Fruit fly (Drosophila melanogaster) whole organism, embryonic: ENCODE measurements around the gene CG16813.

Experiments used
- Asciz ChIP-seq: fragments of 200-800 bp; sonication (Bioruptor generic); optimal IDR thresholded peaks from 2 replicates; lab custom pipeline; 2017; ENCODE audit warnings: missing biosample characterization, mild to moderate bottlenecking, missing genetic modification characterization, missing genetic modification reagents
- Awh ChIP-seq: fragments of 200-800 bp; sonication (Bioruptor generic); IDR thresholded peaks from 2 replicates; pipeline ENCODE4, ENCODE4 v1.3.6; 2022; ENCODE audit warnings: missing biosample characterization, missing genetic modification characterization
- C15 ChIP-seq: fragments of 200-800 bp; sonication (Bioruptor generic); IDR thresholded peaks from 3 replicates; pipeline ENCODE4 v1.3.6; 2022; ENCODE audit warnings: missing biosample characterization, missing genetic modification characterization
- CG10654 ChIP-seq: fragments of 200-800 bp; sonication (Bioruptor generic); optimal IDR thresholded peaks from 2 replicates; lab custom pipeline; 2016; ENCODE audit warnings: missing biosample characterization, missing genetic modification characterization
- CG10979 ChIP-seq: fragments of 200-800 bp; sonication (Bioruptor generic); optimal IDR thresholded peaks from 2 replicates; lab custom pipeline; 2018; ENCODE audit warnings: missing biosample characterization, mild to moderate bottlenecking, missing genetic modification characterization, moderate library complexity
- CG11696 ChIP-seq: fragments of 200-800 bp; sonication (Bioruptor generic); IDR thresholded peaks from 2 replicates; pipeline ENCODE4 v1.3.6; 2022; ENCODE audit warnings: missing biosample characterization, missing genetic modification characterization
- CG1233 ChIP-seq: fragments of 200-800 bp; sonication (Bioruptor generic); optimal IDR thresholded peaks from 4 replicates; lab custom pipeline; 2018; ENCODE audit warnings: missing biosample characterization, mild to moderate bottlenecking, missing genetic modification characterization
- CG13624 ChIP-seq: fragments of 200-800 bp; sonication (Bioruptor generic); optimal IDR thresholded peaks from 2 replicates; lab custom pipeline; 2016; ENCODE audit warnings: missing biosample characterization, missing genetic modification characterization
- CG14014 ChIP-seq: fragments of 200-800 bp; sonication (Bioruptor generic); IDR thresholded peaks from 2 replicates; pipeline ENCODE4 v1.3.6; 2022; ENCODE audit warnings: missing biosample characterization, missing genetic modification characterization
- CG18011 ChIP-seq: fragments of 200-800 bp; sonication (Bioruptor generic); optimal IDR thresholded peaks from 2 replicates; lab custom pipeline; 2017; ENCODE audit warnings: missing biosample characterization, missing genetic modification characterization, mild to moderate bottlenecking, moderate library complexity, missing genotype
- CG2889 ChIP-seq: fragments of 200-800 bp; sonication (Bioruptor generic); IDR thresholded peaks from 3 replicates; pipeline ENCODE4 v1.3.6; 2022; ENCODE audit warnings: missing biosample characterization, missing genetic modification characterization
- CG31224 ChIP-seq: fragments of 200-800 bp; sonication (Bioruptor generic); IDR thresholded peaks from 2 replicates; pipeline ENCODE4 v1.3.6; 2022; ENCODE audit warnings: missing biosample characterization, missing genetic modification characterization
- CG31365 ChIP-seq: fragments of 200-800 bp; sonication (Bioruptor generic); optimal IDR thresholded peaks from 2 replicates; lab custom pipeline; 2018; ENCODE audit warnings: missing biosample characterization, mild to moderate bottlenecking, missing genetic modification characterization
- CG32772 ChIP-seq: fragments of 200-800 bp; sonication (Bioruptor generic); IDR thresholded peaks from 2 replicates; pipeline ENCODE4 v1.3.6; 2022; ENCODE audit warnings: missing biosample characterization, missing genetic modification characterization
- CG8089 ChIP-seq: fragments of 200-800 bp; sonication (Bioruptor generic); optimal IDR thresholded peaks from 3 replicates; lab custom pipeline; 2016; ENCODE audit warnings: missing biosample characterization, missing genetic modification characterization
- CG8478 ChIP-seq: fragments of >200 bp; optimal IDR thresholded peaks from 2 replicates; lab custom pipeline; 2018
- D19B ChIP-seq: fragments of 200-800 bp; sonication (Bioruptor generic); optimal IDR thresholded peaks from 2 replicates; lab custom pipeline; 2017; ENCODE audit warnings: missing biosample characterization, mild to moderate bottlenecking, missing genetic modification characterization
- Deaf1 ChIP-seq: fragments of 200-800 bp; optimal IDR thresholded peaks from 3 replicates; lab custom pipeline; 2019; ENCODE audit warnings: missing biosample characterization, mild to moderate bottlenecking, missing genetic modification characterization, moderate library complexity
- Doc2 ChIP-seq: fragments of 200-800 bp; sonication (Bioruptor generic); IDR thresholded peaks from 2 replicates; pipeline ENCODE4 v1.3.6; 2022; ENCODE audit warnings: missing biosample characterization, missing genetic modification characterization
- Doc3 ChIP-seq: fragments of 200-800 bp; sonication (Bioruptor generic); IDR thresholded peaks from 3 replicates; pipeline ENCODE4 v1.3.6; 2022; ENCODE audit warnings: missing biosample characterization, missing genetic modification characterization; ENCODE audit not compliant: partially characterized antibody
- E2f1 ChIP-seq: fragments of 200-800 bp; sonication (Bioruptor generic); IDR thresholded peaks from 2 replicates; pipeline ENCODE4 v1.3.6; 2022; ENCODE audit warnings: missing biosample characterization, missing genetic modification characterization
- E2f2 ChIP-seq: fragments of 200-800 bp; sonication (Bioruptor generic); IDR thresholded peaks from 2 replicates; pipeline ENCODE4 v1.3.6; 2022; ENCODE audit warnings: missing biosample characterization, missing genetic modification characterization
- Ets97D ChIP-seq: fragments of 200-800 bp; sonication (Bioruptor generic); optimal IDR thresholded peaks from 3 replicates; lab custom pipeline; 2016; ENCODE audit warnings: missing biosample characterization, missing genetic modification characterization
- Fer1 ChIP-seq: fragments of 200-800 bp; sonication (Bioruptor generic); optimal IDR thresholded peaks from 2 replicates; lab custom pipeline; 2017; ENCODE audit warnings: missing biosample characterization, mild to moderate bottlenecking, missing genetic modification characterization
- Fer2 ChIP-seq: fragments of 200-800 bp; sonication (Bioruptor generic); optimal IDR thresholded peaks from 2 replicates; lab custom pipeline; 2018; ENCODE audit warnings: missing biosample characterization, mild to moderate bottlenecking, missing genetic modification characterization, moderate library complexity
- HHEX ChIP-seq: fragments of 200-800 bp; sonication (Bioruptor generic); optimal IDR thresholded peaks from 3 replicates; lab custom pipeline; 2017; ENCODE audit warnings: missing biosample characterization, mild to moderate bottlenecking, missing genetic modification characterization, missing genetic modification reagents
- HLH3B ChIP-seq: fragments of 200-800 bp; sonication (Bioruptor generic); IDR thresholded peaks from 2 replicates; pipeline ENCODE4 v1.3.6; 2022; ENCODE audit warnings: missing biosample characterization, missing genetic modification characterization
- HmgZ ChIP-seq: fragments of 200-800 bp; sonication (Bioruptor generic); optimal IDR thresholded peaks from 2 replicates; lab custom pipeline; 2018; ENCODE audit warnings: missing biosample characterization, mild to moderate bottlenecking, missing genetic modification characterization
- Hr3 ChIP-seq: fragments of 200-800 bp; sonication (Bioruptor generic); optimal IDR thresholded peaks from 3 replicates; lab custom pipeline; 2016; ENCODE audit warnings: missing biosample characterization, missing genetic modification characterization
- MTF-1 ChIP-seq: fragments of 200-800 bp; sonication (Bioruptor generic); optimal IDR thresholded peaks from 2 replicates; lab custom pipeline; 2018; ENCODE audit warnings: missing biosample characterization, mild to moderate bottlenecking, missing genetic modification characterization, borderline replicate concordance
- NK7.1 ChIP-seq: fragments of 200-800 bp; sonication (Bioruptor generic); optimal IDR thresholded peaks from 3 replicates; lab custom pipeline; 2016; ENCODE audit warnings: missing biosample characterization, missing genetic modification characterization
- Scr ChIP-seq: fragments of 200-800 bp; sonication (Bioruptor generic); IDR thresholded peaks from 2 replicates; pipeline ENCODE4 v1.3.6; 2022; ENCODE audit warnings: missing biosample characterization, missing genetic modification characterization; ENCODE audit not compliant: partially characterized antibody
- Sry-β ChIP-seq: fragments of 200-800 bp; sonication (Bioruptor generic); optimal IDR thresholded peaks from 2 replicates; lab custom pipeline; 2018; ENCODE audit warnings: missing biosample characterization, mild to moderate bottlenecking, missing genetic modification characterization, moderate library complexity
- abd-A ChIP-seq: fragments of 200-800 bp; sonication (Bioruptor generic); optimal IDR thresholded peaks from 3 replicates; lab custom pipeline; 2019; ENCODE audit warnings: missing biosample characterization, mild to moderate bottlenecking, missing genetic modification characterization, moderate library complexity
- chinmo ChIP-seq: fragments of 200-800 bp; sonication (Bioruptor generic); IDR thresholded peaks from 4 replicates; pipeline ENCODE4 v1.3.6; 2022; ENCODE audit warnings: missing biosample characterization, missing genetic modification characterization; ENCODE audit not compliant: partially characterized antibody
- corto ChIP-seq: fragments of 200-800 bp; sonication (Bioruptor generic); optimal IDR thresholded peaks from 2 replicates; lab custom pipeline; 2016; ENCODE audit warnings: missing biosample characterization, mild to moderate bottlenecking, missing genetic modification characterization, moderate library complexity
- dimm ChIP-seq: fragments of 200-800 bp; sonication (Bioruptor generic); IDR thresholded peaks from 2 replicates; pipeline ENCODE4 v1.3.6; 2022; ENCODE audit warnings: missing biosample characterization, missing genetic modification characterization
- eyg ChIP-seq: fragments of 200-800 bp; sonication (Bioruptor generic); optimal IDR thresholded peaks from 3 replicates; lab custom pipeline; 2016; ENCODE audit warnings: missing biosample characterization, missing genetic modification characterization
- gcm2 ChIP-seq: fragments of 200-800 bp; sonication (Bioruptor generic); optimal IDR thresholded peaks from 2 replicates; lab custom pipeline; 2016; ENCODE audit warnings: missing biosample characterization, missing genetic modification characterization
- hkb ChIP-seq, 2 experiments: fragments of 200-800 bp in 1 of 2; fragments of >200 bp in 1 of 2; sonication (Bioruptor generic) in 1 of 2; IDR thresholded peaks in 1 of 2; optimal IDR thresholded peaks in 1 of 2; 2 replicates each; pipeline versions ENCODE4 v1.3.6 to Lab custom; 2017 to 2022; ENCODE audit warnings: missing biosample characterization in 1 of 2, missing genetic modification characterization in 1 of 2
- inv ChIP-seq: fragments of 200-800 bp; sonication (Bioruptor generic); IDR thresholded peaks from 2 replicates; pipeline ENCODE4 v1.3.6; 2022; ENCODE audit warnings: missing biosample characterization, missing genetic modification characterization; ENCODE audit not compliant: partially characterized antibody
- lov ChIP-seq, 2 experiments: fragments of 200-800 bp in 1 of 2; fragments of >200 bp in 1 of 2; sonication (Bioruptor generic) in 1 of 2; IDR thresholded peaks in 1 of 2; optimal IDR thresholded peaks in 1 of 2; 2 replicates in 1 of 2; 3 replicates in 1 of 2; pipeline versions ENCODE4 v1.3.6 to Lab custom; 2017 to 2022; ENCODE audit warnings: missing biosample characterization in 1 of 2, missing genetic modification characterization in 1 of 2
- nom ChIP-seq: fragments of 200-800 bp; sonication (Bioruptor generic); optimal IDR thresholded peaks from 2 replicates; lab custom pipeline; 2017; ENCODE audit warnings: missing biosample characterization, missing genetic modification characterization, mild to moderate bottlenecking, moderate library complexity, missing genetic modification reagents
- odd ChIP-seq: fragments of 200-800 bp; sonication (Bioruptor generic); optimal IDR thresholded peaks from 2 replicates; lab custom pipeline; 2017; ENCODE audit warnings: missing biosample characterization, mild to moderate bottlenecking, missing genetic modification characterization
- pfk ChIP-seq: fragments of 200-800 bp; sonication (Bioruptor generic); optimal IDR thresholded peaks from 2 replicates; lab custom pipeline; 2018; ENCODE audit warnings: missing biosample characterization, mild to moderate bottlenecking, missing genetic modification characterization, moderate library complexity
- sd ChIP-seq: fragments of 200-800 bp; sonication (Bioruptor generic); optimal IDR thresholded peaks from 3 replicates; lab custom pipeline; 2018; ENCODE audit warnings: missing biosample characterization, mild to moderate bottlenecking, missing genetic modification characterization, moderate library complexity
- seq ChIP-seq: fragments of 200-800 bp; sonication (Bioruptor generic); IDR thresholded peaks from 2 replicates; pipeline ENCODE4 v1.3.6; 2022; ENCODE audit warnings: missing biosample characterization, missing genetic modification characterization
- tgo ChIP-seq: fragments of 200-800 bp; sonication (Bioruptor generic); IDR thresholded peaks from 3 replicates; pipeline ENCODE4 v1.3.6; 2022; ENCODE audit warnings: missing biosample characterization, missing genetic modification characterization
- tio ChIP-seq: fragments of 200-800 bp; sonication (Bioruptor generic); optimal IDR thresholded peaks from 2 replicates; lab custom pipeline; 2017; ENCODE audit warnings: missing biosample characterization, missing genetic modification characterization, inconsistent platforms

The CG16813 gene

DNA sequence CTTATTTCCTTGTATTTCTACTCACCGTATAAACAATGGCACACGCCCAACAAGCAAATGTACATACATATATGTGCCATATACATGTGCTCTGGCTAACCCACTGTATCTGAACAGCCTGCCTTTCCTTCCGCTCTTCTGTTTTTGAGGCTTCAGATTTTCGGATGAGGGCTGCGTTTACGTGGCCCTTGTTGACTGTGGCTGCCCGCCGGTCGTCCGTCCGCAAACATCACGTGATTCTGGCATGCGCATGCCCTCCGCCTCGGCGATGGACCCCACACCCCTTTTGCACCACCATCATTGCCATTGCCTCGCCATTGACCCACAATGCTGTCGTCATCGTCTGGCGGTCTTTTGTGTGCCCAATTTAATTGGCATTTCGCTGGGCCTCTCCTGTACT, 22.1 kb upstream of the CG16813 start (continued):
- TF ChIP-seq CG18011 (GFP tag; lab: Kevin White, UChicago): no peak
- TF ChIP-seq Scr (GFP tag; lab: Robert Waterston, UW): no peak
- TF ChIP-seq HmgZ (tag; lab: Kevin White, UChicago): peak; percentile 7
- no peak for TF ChIP-seq Hr3 (GFP tag; lab: Kevin White, UChicago)
- no peak for TF ChIP-seq Sry-β
- no peak for TF ChIP-seq corto
- no peak for TF ChIP-seq CG32772 (GFP tag; lab: Robert Waterston, UW)
- no peak for TF ChIP-seq HHEX (GFP tag; lab: Kevin White, UChicago)
- TF ChIP-seq gcm2 (GFP tag; lab: Kevin White, UChicago): no peak

DNA sequence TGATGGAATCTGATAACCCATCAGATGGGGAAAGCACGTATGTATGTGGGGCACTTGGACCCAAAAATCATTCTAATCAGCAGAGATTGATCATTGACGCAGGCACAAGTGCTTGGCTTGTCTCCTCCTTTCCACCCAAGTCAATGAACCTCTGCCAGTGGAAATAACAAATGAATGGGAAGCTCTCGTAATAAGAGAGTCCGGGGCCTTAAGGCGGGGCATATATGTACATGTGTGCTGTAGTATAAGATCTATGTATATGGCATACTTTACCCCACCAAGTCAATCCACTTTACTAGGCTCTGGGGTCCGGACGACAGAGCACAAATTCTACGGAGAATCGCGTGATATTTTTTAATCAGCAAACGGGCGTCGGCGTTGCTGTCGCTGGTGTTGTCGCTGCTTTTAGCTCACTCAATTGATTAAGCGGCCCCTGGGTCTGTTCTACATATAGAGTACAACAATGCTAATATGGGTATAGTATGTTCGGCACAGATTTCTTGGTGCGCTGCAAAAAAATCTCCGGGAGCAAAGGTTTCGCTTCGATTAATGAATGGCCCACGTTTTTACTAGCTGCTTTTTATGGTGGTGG, 21.2 kb upstream of the CG16813 start:
- TF ChIP-seq tgo (GFP tag; lab: Robert Waterston, UW) (no peak), CG8478 (no peak), seq (GFP tag; lab: Robert Waterston, UW) (no peak), Awh (GFP tag; lab: Robert Waterston, UW) (0 out of 2 replicates have a peak, but pooled peaks have one; percentile 5), chinmo (GFP tag; lab: Robert Waterston, UW) (0 out of 4 replicates have a peak, but pooled peaks have one; percentile 71), CG14014 (GFP tag; lab: Robert Waterston, UW) (no peak), Asciz (GFP tag; lab: Kevin White, UChicago) (no peak), CG1233 (GFP tag; lab: Kevin White, UChicago) (peak; percentile 32), lov (optimal IDR thresholded peaks at IDR 0.05; lab: Kevin White, UChicago) (no peak), lov (GFP tag; IDR thresholded peaks at IDR 0.05; lab: Robert Waterston, UW) (no peak), sd (tag; lab: Kevin White, UChicago) (peak; percentile 81), D19B (GFP tag; lab: Kevin White, UChicago) (no peak), C15 (no peak), E2f2 (GFP tag; lab: Robert Waterston, UW) (no peak), CG8089 (no peak), odd (no peak), HLH3B (no peak), MTF-1 (GFP tag; lab: Kevin White, UChicago) (no peak), abd-A (tag; lab: Kevin White, UChicago) (no peak), Doc3 (GFP tag; lab: Robert Waterston, UW) (no peak), CG31365 (tag; lab: Kevin White, UChicago) (no peak), inv (GFP tag; lab: Robert Waterston, UW) (no peak), CG10979 (no peak), CG31224 (no peak), Fer2 (no peak), E2f1 (GFP tag; lab: Robert Waterston, UW) (no peak), Doc2 (GFP tag; lab: Robert Waterston, UW) (no peak), Deaf1 (tag; lab: Kevin White, UChicago) (no peak), dimm (GFP tag; lab: Robert Waterston, UW) (no peak), NK7.1 (no peak), CG10654 (GFP tag; lab: Kevin White, UChicago) (no peak), nom (GFP tag; lab: Kevin White, UChicago) (peak; percentile 55), eyg (GFP tag; lab: Kevin White, UChicago) (no peak), CG11696 (no peak), CG2889 (GFP tag; lab: Robert Waterston, UW) (no peak), pfk (GFP tag; lab: Kevin White, UChicago) (peak; percentile 55), tio (GFP tag; lab: Kevin White, UChicago) (no peak), Fer1 (peak; percentile 31), CG13624 (GFP tag; lab: Kevin White, UChicago) (no peak), Ets97D (GFP tag; lab: Kevin White, UChicago) (no peak), hkb (optimal IDR thresholded peaks at IDR 0.05; lab: Kevin White, UChicago) (no peak), hkb (GFP tag; IDR thresholded peaks at IDR 0.05; lab: Robert Waterston, UW) (no peak)
